Fruit fly (Drosophila melanogaster) whole organism, embryonic: ENCODE measurements around the gene Bili.

Experiments
- Abd-B ChIP-seq: fragments of 200-800 bp; sonication (Bioruptor generic); optimal IDR thresholded peaks from 2 replicates; lab custom pipeline; 2018; ENCODE audit warnings: missing biosample characterization, mild to moderate bottlenecking, missing genetic modification characterization, moderate library complexity
- Asciz ChIP-seq: fragments of 200-800 bp; sonication (Bioruptor generic); optimal IDR thresholded peaks from 2 replicates; lab custom pipeline; 2017; ENCODE audit warnings: missing biosample characterization, mild to moderate bottlenecking, missing genetic modification characterization, missing genetic modification reagents
- Atf6 ChIP-seq: fragments of 200-800 bp; sonication (Bioruptor generic); IDR thresholded peaks from 2 replicates; pipeline ENCODE4 v1.3.6; 2022; ENCODE audit warnings: missing biosample characterization, missing genetic modification characterization
- Bdp1 ChIP-seq: fragments of 200-800 bp; sonication (Bioruptor generic); optimal IDR thresholded peaks from 3 replicates; lab custom pipeline; 2016; ENCODE audit warnings: missing biosample characterization, missing genetic modification characterization
- CG10274 ChIP-seq: fragments of 200-800 bp; sonication (Bioruptor generic); optimal IDR thresholded peaks from 3 replicates; lab custom pipeline; 2017; ENCODE audit warnings: missing biosample characterization, mild to moderate bottlenecking, missing genetic modification characterization
- CG10462 ChIP-seq: fragments of 200-800 bp; sonication (Bioruptor generic); optimal IDR thresholded peaks from 2 replicates; lab custom pipeline; 2016; ENCODE audit warnings: missing biosample characterization, missing genetic modification characterization
- CG10543 ChIP-seq: fragments of 200-800 bp; sonication (Bioruptor generic); optimal IDR thresholded peaks from 3 replicates; lab custom pipeline; 2017; ENCODE audit warnings: missing biosample characterization, mild to moderate bottlenecking, missing genetic modification characterization, moderate library complexity
- CG12299 ChIP-seq: fragments of 200-800 bp; sonication (Bioruptor generic); optimal IDR thresholded peaks from 2 replicates; lab custom pipeline; 2018; ENCODE audit warnings: missing biosample characterization, mild to moderate bottlenecking, missing genetic modification characterization
- CG13424 ChIP-seq: fragments of 200-800 bp; sonication (Bioruptor generic); optimal IDR thresholded peaks from 2 replicates; lab custom pipeline; 2019; ENCODE audit warnings: missing biosample characterization, mild to moderate bottlenecking, missing genetic modification characterization, moderate library complexity
- CG14441 ChIP-seq: fragments of 200-800 bp; sonication (Bioruptor generic); IDR thresholded peaks from 2 replicates; pipeline ENCODE4 v1.3.6; 2022; ENCODE audit warnings: missing biosample characterization, missing genetic modification characterization
- CG16779 ChIP-seq: fragments of 200-800 bp; sonication (Bioruptor generic); IDR thresholded peaks from 2 replicates; pipeline ENCODE4 v1.3.6; 2022; ENCODE audit warnings: missing biosample characterization, missing genetic modification characterization
- CG17829 ChIP-seq: fragments of 200-800 bp; optimal IDR thresholded peaks from 2 replicates; lab custom pipeline; 2019; ENCODE audit warnings: missing biosample characterization, mild to moderate bottlenecking, missing genetic modification characterization, moderate library complexity
- CG1792 ChIP-seq: fragments of 200-800 bp; sonication (Bioruptor generic); optimal IDR thresholded peaks from 2 replicates; lab custom pipeline; 2016; ENCODE audit warnings: missing biosample characterization, missing genetic modification characterization
- CG4282 ChIP-seq: fragments of 200-800 bp; sonication (Bioruptor generic); optimal IDR thresholded peaks from 2 replicates; lab custom pipeline; 2016; ENCODE audit warnings: missing biosample characterization, missing genetic modification characterization
- CG4707 ChIP-seq: fragments of 200-800 bp; sonication (Bioruptor generic); optimal IDR thresholded peaks from 2 replicates; lab custom pipeline; 2018; ENCODE audit warnings: missing biosample characterization, mild to moderate bottlenecking, missing genetic modification characterization, moderate library complexity
- CG6254 ChIP-seq: fragments of 200-800 bp; sonication (Bioruptor generic); optimal IDR thresholded peaks from 3 replicates; lab custom pipeline; 2017; ENCODE audit warnings: mild to moderate bottlenecking, missing biosample characterization, missing genetic modification reagents, missing genetic modification characterization
- CG7357 ChIP-seq: fragments of 200-800 bp; sonication (Bioruptor generic); IDR thresholded peaks from 3 replicates; pipeline ENCODE4 v1.3.6; 2022; ENCODE audit warnings: missing biosample characterization, missing genetic modification characterization
- CG9215 ChIP-seq: fragments of 200-800 bp; sonication (Bioruptor generic); IDR thresholded peaks from 2 replicates; pipeline ENCODE4 v1.3.6; 2022; ENCODE audit warnings: missing biosample characterization, missing genetic modification characterization
- CG9727 ChIP-seq: fragments of 200-800 bp; sonication (Bioruptor generic); optimal IDR thresholded peaks from 3 replicates; lab custom pipeline; 2017; ENCODE audit warnings: missing biosample characterization, mild to moderate bottlenecking, missing genetic modification characterization
- Drgx ChIP-seq: fragments of 200-800 bp; sonication (Bioruptor generic); IDR thresholded peaks from 2 replicates; pipeline ENCODE4 v1.3.6; 2022; ENCODE audit warnings: missing biosample characterization, missing genetic modification characterization
- Fer1 ChIP-seq: fragments of 200-800 bp; sonication (Bioruptor generic); optimal IDR thresholded peaks from 2 replicates; lab custom pipeline; 2017; ENCODE audit warnings: missing biosample characterization, mild to moderate bottlenecking, missing genetic modification characterization
- Gsc ChIP-seq: fragments of 200-800 bp; sonication (Bioruptor generic); IDR thresholded peaks from 2 replicates; pipeline ENCODE4 v1.3.6; 2022; ENCODE audit warnings: missing biosample characterization, missing genetic modification characterization
- HLH54F ChIP-seq: fragments of 200-800 bp; sonication (Bioruptor generic); optimal IDR thresholded peaks from 3 replicates; lab custom pipeline; 2016; ENCODE audit warnings: missing biosample characterization, missing genetic modification characterization
- Hmr ChIP-seq: fragments of 200-800 bp; sonication (Bioruptor generic); optimal IDR thresholded peaks from 3 replicates; lab custom pipeline; 2017; ENCODE audit warnings: mild to moderate bottlenecking, missing biosample characterization, missing genetic modification reagents, missing genetic modification characterization
- Lim3 ChIP-seq: fragments of 200-800 bp; sonication (Bioruptor generic); IDR thresholded peaks from 2 replicates; pipeline ENCODE4 v1.3.6; 2022; ENCODE audit warnings: missing biosample characterization, missing genetic modification characterization
- MBD-R2 ChIP-seq: fragments of 200-800 bp; sonication (Bioruptor generic); IDR thresholded peaks from 2 replicates; pipeline ENCODE4 v1.3.6; 2022; ENCODE audit warnings: missing biosample characterization, missing genetic modification characterization
- MESR4 ChIP-seq: fragments of 200-800 bp; sonication (Bioruptor generic); optimal IDR thresholded peaks from 2 replicates; lab custom pipeline; 2018; ENCODE audit warnings: missing biosample characterization, mild to moderate bottlenecking, missing genetic modification characterization, moderate library complexity
- Med ChIP-seq: fragments of 200-800 bp; sonication (Bioruptor generic); peaks from one replicate; lab custom pipeline; 2016; ENCODE audit warnings: missing biosample characterization, missing genetic modification characterization, mild to moderate bottlenecking, inconsistent platforms, moderate library complexity
- Mrtf ChIP-seq: fragments of 200-800 bp; sonication (Bioruptor generic); IDR thresholded peaks from 3 replicates; pipeline ENCODE4 v1.3.6; 2022; ENCODE audit warnings: missing biosample characterization, missing genetic modification characterization
- NC2α ChIP-seq: fragments of 200-800 bp; sonication (Bioruptor generic); optimal IDR thresholded peaks from 2 replicates; lab custom pipeline; 2016; ENCODE audit warnings: missing biosample characterization, missing genetic modification characterization
- NC2β ChIP-seq: fragments of 200-800 bp; sonication (Bioruptor generic); optimal IDR thresholded peaks from 2 replicates; lab custom pipeline; 2016; ENCODE audit warnings: missing biosample characterization, missing genetic modification characterization
- Optix ChIP-seq: fragments of 200-800 bp; sonication (Bioruptor generic); IDR thresholded peaks from 3 replicates; pipeline ENCODE4 v1.3.6; 2022; ENCODE audit warnings: missing biosample characterization, missing genetic modification characterization
- Rx ChIP-seq: fragments of 200-800 bp; sonication (Bioruptor generic); IDR thresholded peaks from 2 replicates; pipeline ENCODE4 v1.3.6; 2022; ENCODE audit warnings: missing biosample characterization, missing genetic modification characterization
- al ChIP-seq: fragments of 200-800 bp; sonication (Bioruptor generic); IDR thresholded peaks from 2 replicates; pipeline ENCODE4 v1.3.6; 2022; ENCODE audit warnings: missing biosample characterization, missing genetic modification characterization
- amos ChIP-seq: fragments of 200-800 bp; sonication (Bioruptor generic); IDR thresholded peaks from 2 replicates; pipeline ENCODE4 v1.3.6; 2022; ENCODE audit warnings: missing biosample characterization, missing genetic modification characterization; ENCODE audit not compliant: partially characterized antibody
- dm ChIP-seq: fragments of 200-800 bp; sonication (Bioruptor generic); optimal IDR thresholded peaks from 3 replicates; lab custom pipeline; 2016; ENCODE audit warnings: missing biosample characterization, missing genetic modification characterization
- en ChIP-seq: fragments of 200-800 bp; sonication (Bioruptor generic); optimal IDR thresholded peaks from 2 replicates; lab custom pipeline; 2016; ENCODE audit warnings: missing biosample characterization, missing genetic modification characterization
- fd64A ChIP-seq: fragments of 200-800 bp; sonication (Bioruptor generic); optimal IDR thresholded peaks from 3 replicates; lab custom pipeline; 2018; ENCODE audit warnings: missing biosample characterization, mild to moderate bottlenecking, missing genetic modification characterization
- fru ChIP-seq: fragments of >200 bp; optimal IDR thresholded peaks from 2 replicates; lab custom pipeline; 2017
- gcm2 ChIP-seq: fragments of 200-800 bp; sonication (Bioruptor generic); optimal IDR thresholded peaks from 2 replicates; lab custom pipeline; 2016; ENCODE audit warnings: missing biosample characterization, missing genetic modification characterization
- gfzf ChIP-seq: fragments of 200-800 bp; sonication (Bioruptor generic); optimal IDR thresholded peaks from 2 replicates; lab custom pipeline; 2016; ENCODE audit warnings: missing biosample characterization, mild to moderate bottlenecking, missing genetic modification characterization, moderate library complexity
- klu ChIP-seq: fragments of 200-800 bp; sonication (Bioruptor generic); IDR thresholded peaks from 2 replicates; pipeline ENCODE4 v1.3.6; 2022; ENCODE audit warnings: missing biosample characterization, missing genetic modification characterization
- lab ChIP-seq: fragments of 200-800 bp; sonication (Bioruptor generic); optimal IDR thresholded peaks from 3 replicates; lab custom pipeline; 2017; ENCODE audit warnings: missing biosample characterization, missing genetic modification characterization, mild to moderate bottlenecking, moderate library complexity, missing genetic modification reagents
- mld ChIP-seq: fragments of 200-800 bp; sonication (Bioruptor generic); IDR thresholded peaks from 3 replicates; pipeline ENCODE4 v1.3.6; 2022; ENCODE audit warnings: missing biosample characterization, missing genetic modification characterization; ENCODE audit not compliant: partially characterized antibody
- nom ChIP-seq: fragments of 200-800 bp; sonication (Bioruptor generic); optimal IDR thresholded peaks from 2 replicates; lab custom pipeline; 2017; ENCODE audit warnings: missing biosample characterization, missing genetic modification characterization, mild to moderate bottlenecking, moderate library complexity, missing genetic modification reagents
- p53 ChIP-seq: fragments of 200-800 bp; sonication (Bioruptor generic); optimal IDR thresholded peaks from 2 replicates; lab custom pipeline; 2016; ENCODE audit warnings: missing biosample characterization, missing genetic modification characterization
- sim ChIP-seq: fragments of 200-800 bp; sonication (Bioruptor generic); IDR thresholded peaks from 2 replicates; pipeline ENCODE4 v1.3.6; 2022; ENCODE audit warnings: missing biosample characterization, missing genetic modification characterization
- sob ChIP-seq: fragments of 200-800 bp; sonication (Bioruptor generic); IDR thresholded peaks from 2 replicates; pipeline ENCODE4 v1.3.6; 2022; ENCODE audit warnings: missing biosample characterization, missing genetic modification characterization
- tna ChIP-seq: fragments of 200-800 bp; sonication (Bioruptor generic); IDR thresholded peaks from 2 replicates; pipeline ENCODE4 v1.3.6; 2022; ENCODE audit warnings: missing biosample characterization, missing genetic modification characterization; ENCODE audit not compliant: partially characterized antibody
- tx ChIP-seq: fragments of 200-800 bp; sonication (Bioruptor generic); optimal IDR thresholded peaks from 2 replicates; lab custom pipeline; 2016; ENCODE audit warnings: missing biosample characterization, missing genetic modification characterization
- wor ChIP-seq: fragments of 200-800 bp; sonication (Bioruptor generic); IDR thresholded peaks from 2 replicates; pipeline ENCODE4 v1.3.6; 2022; ENCODE audit warnings: missing biosample characterization, missing genetic modification characterization
- yki ChIP-seq: fragments of >200 bp; optimal IDR thresholded peaks from 3 replicates; lab custom pipeline; 2018
- zfh2 ChIP-seq: fragments of 200-800 bp; sonication (Bioruptor generic); optimal IDR thresholded peaks from 2 replicates; lab custom pipeline; 2016; ENCODE audit warnings: missing biosample characterization, missing genetic modification characterization

Bili gene

DNA sequence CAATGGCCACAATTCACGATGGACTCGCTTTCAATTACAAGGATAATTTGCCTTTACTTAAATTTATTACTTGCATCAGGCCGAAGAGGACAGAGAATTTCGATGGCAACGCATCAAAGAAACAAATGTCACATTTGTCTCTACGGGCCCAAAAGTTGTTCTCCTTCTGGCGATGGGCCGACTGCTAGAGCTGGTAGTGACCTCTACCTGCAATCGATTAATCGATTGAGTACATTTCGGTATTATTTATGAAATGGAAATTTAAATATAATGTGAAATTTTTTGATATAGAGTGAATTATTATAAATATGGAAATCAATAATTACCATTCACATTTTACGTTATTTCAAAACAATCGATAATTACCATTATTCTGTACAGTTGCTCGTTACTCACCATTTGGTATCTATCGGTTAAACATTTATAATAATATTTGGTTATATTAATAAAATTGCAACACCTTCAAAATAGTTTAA is 8.3 kb upstream of the Bili start, which contains the start of the genes CG31510 and TTLL5 (continued):
- TF ChIP-seq CG9215 (GFP tag; lab: Robert Waterston, UW): no peak
- no peak for TF ChIP-seq gcm2
- TF ChIP-seq gfzf: no peak
- TF ChIP-seq al (GFP tag; lab: Robert Waterston, UW): peak; percentile 28; the same call in 1 of the 2 replicates
- TF ChIP-seq Gsc (GFP tag; lab: Robert Waterston, UW): no peak
- TF ChIP-seq CG4282: no peak
- TF ChIP-seq MBD-R2 (GFP tag; lab: Robert Waterston, UW): peak; percentile 71
- no peak for TF ChIP-seq CG10543
- peak; percentile 17 for TF ChIP-seq zfh2 (GFP tag; lab: Kevin White, UChicago)
- no peak for TF ChIP-seq Drgx (GFP tag; lab: Robert Waterston, UW)
- peak; percentile 99 for TF ChIP-seq MESR4 (GFP tag; lab: Kevin White, UChicago)
- no peak for TF ChIP-seq CG4707 (GFP tag; lab: Kevin White, UChicago)
- TF ChIP-seq Hmr (GFP tag; lab: Kevin White, UChicago): no peak
- no peak for TF ChIP-seq p53 (GFP tag; lab: Kevin White, UChicago)
- TF ChIP-seq HLH54F (GFP tag; lab: Kevin White, UChicago): no peak
- TF ChIP-seq dm (GFP tag; lab: Kevin White, UChicago): peak; percentile 27
- no peak for TF ChIP-seq en (GFP tag; lab: Kevin White, UChicago)
- TF ChIP-seq CG10274 (GFP tag; lab: Kevin White, UChicago): no peak
- TF ChIP-seq tx: no peak
- no peak for TF ChIP-seq CG1792 (GFP tag; lab: Kevin White, UChicago)
- no peak for TF ChIP-seq fru
- no peak for TF ChIP-seq wor (GFP tag; lab: Robert Waterston, UW)
- TF ChIP-seq sim (GFP tag; lab: Robert Waterston, UW): no peak
- TF ChIP-seq sob (GFP tag; lab: Robert Waterston, UW): no peak
- no peak for TF ChIP-seq lab (GFP tag; lab: Kevin White, UChicago)
- TF ChIP-seq CG7357 (GFP tag; lab: Robert Waterston, UW): no peak
- no peak for TF ChIP-seq NC2β
- peak; percentile 15; the same call in 1 of the 2 replicates for TF ChIP-seq tna (GFP tag; lab: Robert Waterston, UW)
- no peak for TF ChIP-seq fd64A (GFP tag; lab: Kevin White, UChicago)
- TF ChIP-seq nom: no peak
- no peak for TF ChIP-seq Med (GFP tag; lab: Kevin White, UChicago)
- TF ChIP-seq yki (lab: Kevin White, UChicago): no peak
- no peak for TF ChIP-seq CG16779
- no peak for TF ChIP-seq CG6254 (GFP tag; lab: Kevin White, UChicago)
- no peak for TF ChIP-seq CG12299 (tag; lab: Kevin White, UChicago)
- TF ChIP-seq klu (GFP tag; lab: Robert Waterston, UW): no peak
- TF ChIP-seq Abd-B (GFP tag; lab: Kevin White, UChicago): no peak
- no peak for TF ChIP-seq CG17829
- no peak for TF ChIP-seq Bdp1 (GFP tag; lab: Kevin White, UChicago)
- TF ChIP-seq Rx (GFP tag; lab: Robert Waterston, UW): no peak
- no peak for TF ChIP-seq Atf6 (GFP tag; lab: Robert Waterston, UW)
- TF ChIP-seq CG10462 (GFP tag; lab: Kevin White, UChicago): no peak
- TF ChIP-seq Optix: no peak
- TF ChIP-seq CG14441 (GFP tag; lab: Robert Waterston, UW): no peak
- TF ChIP-seq CG13424 (tag; lab: Kevin White, UChicago): no peak
- TF ChIP-seq mld (GFP tag; lab: Robert Waterston, UW): no peak
- TF ChIP-seq Fer1 (GFP tag; lab: Kevin White, UChicago): no peak
- TF ChIP-seq amos (GFP tag; lab: Robert Waterston, UW): peak; percentile 71
- no peak for TF ChIP-seq CG9727
- TF ChIP-seq Asciz (GFP tag; lab: Kevin White, UChicago): no peak
- TF ChIP-seq Lim3: no peak
- no peak for TF ChIP-seq NC2α
- no peak for TF ChIP-seq Mrtf (GFP tag; lab: Robert Waterston, UW)
